Worm (Caenorhabditis elegans): ENCODE measurements around the gene K02H11.9.

Gene K02H11.9

ce11 chrV:1499140-1499539 is 37.7 kb downstream of the K02H11.9 start, which contains the start of gene sru-27:
sru-27 (plus strand) TSS chrV:1499440.
- TF ChIP-seq sea-1 (GFP tag; conservative IDR thresholded peaks at IDR 0.05): no peak
- TF ChIP-seq tbx-37 (GFP tag; conservative IDR thresholded peaks at IDR 0.05): no peak
- no peak for TF ChIP-seq scrt-1 (GFP tag; IDR thresholded peaks at IDR 0.05)
- TF ChIP-seq ceh-13 (GFP tag; optimal IDR thresholded peaks at IDR 0.05): no peak
- TF ChIP-seq flt-1 (GFP tag; IDR thresholded peaks at IDR 0.05): no peak
- TF ChIP-seq tra-4 (tag; optimal IDR thresholded peaks at IDR 0.05): no peak
- TF ChIP-seq ets-7 (tag; optimal IDR thresholded peaks at IDR 0.05): no peak

ce11 chrV:1495752-1496151 is 41.1 kb downstream of the K02H11.9 start:
- TF ChIP-seq tra-4 (tag; optimal IDR thresholded peaks at IDR 0.05) (no peak), pes-1 (GFP tag; IDR thresholded peaks at IDR 0.05) (no peak), F13C5.2 (tag; optimal IDR thresholded peaks at IDR 0.05) (no peak), hmg-4 (GFP tag; optimal IDR thresholded peaks at IDR 0.05) (no peak)

- TF ChIP-seq flt-1 (GFP tag; IDR thresholded peaks at IDR 0.05): no peak
- no peak for TF ChIP-seq aly-1 (tag; optimal IDR thresholded peaks at IDR 0.05)
- TF ChIP-seq tra-4 (tag; optimal IDR thresholded peaks at IDR 0.05): no peak
- TF ChIP-seq pes-1 (GFP tag; IDR thresholded peaks at IDR 0.05): no peak
- TF ChIP-seq ets-7 (tag; optimal IDR thresholded peaks at IDR 0.05): no peak
- no peak for TF ChIP-seq F13C5.2 (tag; optimal IDR thresholded peaks at IDR 0.05)
- TF ChIP-seq tbx-37 (GFP tag; conservative IDR thresholded peaks at IDR 0.05): no peak
- no peak for TF ChIP-seq hmg-4 (GFP tag; optimal IDR thresholded peaks at IDR 0.05)
These were observed 41.5 kb downstream of the K02H11.9 start, which contains the start of gene C38C3.3 for ce11 chrV:1495334-1495733. C38C3.3 (plus strand) TSS chrV:1495634.

- TF ChIP-seq tbx-37 (GFP tag; conservative IDR thresholded peaks at IDR 0.05): no peak
- TF ChIP-seq flt-1 (GFP tag; IDR thresholded peaks at IDR 0.05): no peak
- no peak for TF ChIP-seq aly-1 (tag; optimal IDR thresholded peaks at IDR 0.05)
- TF ChIP-seq scrt-1 (GFP tag; IDR thresholded peaks at IDR 0.05): no peak
- TF ChIP-seq tbx-11 (GFP tag; IDR thresholded peaks at IDR 0.05): no peak
These were observed 42.4 kb downstream of the K02H11.9 start, which contains the start of gene spig-7 for ce11 chrV:1494469-1494868. spig-7 (plus strand) TSS chrV:1494769.

- no peak for TF ChIP-seq hmg-4 (GFP tag; optimal IDR thresholded peaks at IDR 0.05)
- TF ChIP-seq tbx-37 (GFP tag; conservative IDR thresholded peaks at IDR 0.05): no peak
- TF ChIP-seq flt-1 (GFP tag; IDR thresholded peaks at IDR 0.05): no peak
- no peak for TF ChIP-seq tra-4 (tag; optimal IDR thresholded peaks at IDR 0.05)
- no peak for TF ChIP-seq hmbx-1 (tag; optimal IDR thresholded peaks at IDR 0.05)
- no peak for TF ChIP-seq scrt-1 (GFP tag; IDR thresholded peaks at IDR 0.05)
- TF ChIP-seq ets-7 (tag; optimal IDR thresholded peaks at IDR 0.05): no peak
- no peak for TF ChIP-seq hnd-1 (tag; optimal IDR thresholded peaks at IDR 0.05)
- TF ChIP-seq sea-1 (GFP tag; conservative IDR thresholded peaks at IDR 0.05): no peak
- no peak for TF ChIP-seq B0310.2 (tag; optimal IDR thresholded peaks at IDR 0.05)
- TF ChIP-seq ama-1 (optimal IDR thresholded peaks at IDR 0.05): no peak
- no peak for TF ChIP-seq tbx-11 (GFP tag; IDR thresholded peaks at IDR 0.05)
- no peak for TF ChIP-seq ceh-36 (tag; optimal IDR thresholded peaks at IDR 0.05)
- no peak for TF ChIP-seq F13C5.2 (tag; optimal IDR thresholded peaks at IDR 0.05)
- no peak for TF ChIP-seq aly-1 (tag; optimal IDR thresholded peaks at IDR 0.05)
- no peak for TF ChIP-seq ceh-13 (GFP tag; optimal IDR thresholded peaks at IDR 0.05)
- TF ChIP-seq pes-1 (GFP tag; IDR thresholded peaks at IDR 0.05): no peak
These were observed 45.4 kb downstream of the K02H11.9 start, which contains the start of gene C38C3.6 for ce11 chrV:1491510-1491909. C38C3.6 (minus strand) TSS chrV:1491610.

- TF ChIP-seq ceh-36 (tag; optimal IDR thresholded peaks at IDR 0.05): peak; percentile 80
These were observed 46.0 kb downstream of the K02H11.9 start for ce11 chrV:1490874-1491273.

- TF ChIP-seq F13C5.2 (tag; optimal IDR thresholded peaks at IDR 0.05) (no peak), ceh-13 (GFP tag; optimal IDR thresholded peaks at IDR 0.05) (no peak), sea-1 (GFP tag; conservative IDR thresholded peaks at IDR 0.05) (no peak), hnd-1 (tag; optimal IDR thresholded peaks at IDR 0.05) (no peak)
These were observed 48.2 kb downstream of the K02H11.9 start for ce11 chrV:1488642-1489041.

ce11 chrV:1487262-1487661 is 49.6 kb downstream of the K02H11.9 start:
- TF ChIP-seq F13C5.2 (tag; optimal IDR thresholded peaks at IDR 0.05): no peak
- TF ChIP-seq hmbx-1 (tag; optimal IDR thresholded peaks at IDR 0.05): no peak
- TF ChIP-seq hmg-4 (GFP tag; optimal IDR thresholded peaks at IDR 0.05): no peak
- TF ChIP-seq B0310.2 (tag; optimal IDR thresholded peaks at IDR 0.05): no peak
- no peak for TF ChIP-seq tbx-37 (GFP tag; conservative IDR thresholded peaks at IDR 0.05)
- TF ChIP-seq sea-1 (GFP tag; conservative IDR thresholded peaks at IDR 0.05): no peak
- no peak for TF ChIP-seq tbx-11 (GFP tag; IDR thresholded peaks at IDR 0.05)

ce11 chrV:1486031-1486430 is 50.8 kb downstream of the K02H11.9 start:
- TF ChIP-seq hmg-4 (GFP tag; optimal IDR thresholded peaks at IDR 0.05): no peak
- TF ChIP-seq ceh-36 (tag; optimal IDR thresholded peaks at IDR 0.05): no peak
- no peak for TF ChIP-seq ets-7 (tag; optimal IDR thresholded peaks at IDR 0.05)
- no peak for TF ChIP-seq tbx-37 (GFP tag; conservative IDR thresholded peaks at IDR 0.05)
- no peak for TF ChIP-seq aly-1 (tag; optimal IDR thresholded peaks at IDR 0.05)
- no peak for TF ChIP-seq tbx-11 (GFP tag; IDR thresholded peaks at IDR 0.05)
- TF ChIP-seq pes-1 (GFP tag; IDR thresholded peaks at IDR 0.05): no peak
- TF ChIP-seq sea-1 (GFP tag; conservative IDR thresholded peaks at IDR 0.05): no peak
- no peak for TF ChIP-seq ama-1 (optimal IDR thresholded peaks at IDR 0.05)
- no peak for TF ChIP-seq B0310.2 (tag; optimal IDR thresholded peaks at IDR 0.05)
- no peak for TF ChIP-seq F13C5.2 (tag; optimal IDR thresholded peaks at IDR 0.05)
- TF ChIP-seq tra-4 (tag; optimal IDR thresholded peaks at IDR 0.05): no peak
- no peak for TF ChIP-seq flt-1 (GFP tag; IDR thresholded peaks at IDR 0.05)
- TF ChIP-seq ceh-13 (GFP tag; optimal IDR thresholded peaks at IDR 0.05): no peak
- TF ChIP-seq hmbx-1 (tag; optimal IDR thresholded peaks at IDR 0.05): no peak
- no peak for TF ChIP-seq hnd-1 (tag; optimal IDR thresholded peaks at IDR 0.05)
- no peak for TF ChIP-seq scrt-1 (GFP tag; IDR thresholded peaks at IDR 0.05)
